Fruit fly (Drosophila melanogaster) whole organism, adult: Measurements from ENCODE around the gene CG7168.

Source experiments
- CG11617 ChIP-seq: fragments of 200-800 bp; sonication (Bioruptor generic); optimal IDR thresholded peaks from 2 replicates; lab custom pipeline; 2017; ENCODE audit warnings: mild to moderate bottlenecking, missing biosample characterization, missing genetic modification reagents, missing genetic modification characterization
- CG12768 ChIP-seq: fragments of 200-800 bp; sonication (Bioruptor generic); optimal IDR thresholded peaks from 2 replicates; lab custom pipeline; 2017; ENCODE audit warnings: missing biosample characterization, missing genetic modification characterization, mild to moderate bottlenecking, moderate library complexity, missing genetic modification reagents
- CG14711 ChIP-seq: fragments of 200-800 bp; sonication (Bioruptor generic); optimal IDR thresholded peaks from 2 replicates; lab custom pipeline; 2018; ENCODE audit warnings: missing biosample characterization, mild to moderate bottlenecking, missing genetic modification characterization, moderate library complexity
- CG5204 ChIP-seq: fragments of 200-800 bp; sonication (Bioruptor generic); optimal IDR thresholded peaks from 2 replicates; lab custom pipeline; 2016; ENCODE audit warnings: missing biosample characterization, missing genetic modification characterization
- CG7045 ChIP-seq: fragments of 200-800 bp; sonication (Bioruptor generic); optimal IDR thresholded peaks from 2 replicates; lab custom pipeline; 2017; ENCODE audit warnings: missing biosample characterization, mild to moderate bottlenecking, missing genetic modification characterization
- CG7101 ChIP-seq: fragments of 200-800 bp; sonication (Bioruptor generic); optimal IDR thresholded peaks from 2 replicates; lab custom pipeline; 2018; ENCODE audit warnings: missing biosample characterization, mild to moderate bottlenecking, missing genetic modification characterization, moderate library complexity
- bab1 ChIP-seq: fragments of 200-800 bp; sonication (Bioruptor generic); optimal IDR thresholded peaks from 3 replicates; lab custom pipeline; 2019; ENCODE audit warnings: missing biosample characterization, mild to moderate bottlenecking, missing genetic modification characterization, moderate library complexity
- cnc ChIP-seq, 2 experiments: fragments of >200 bp; optimal IDR thresholded peaks; 2 replicates each; lab custom pipeline; 2017
- kay ChIP-seq: fragments of 200-800 bp; sonication (Bioruptor generic); peaks from one replicate; lab custom pipeline; 2016; ENCODE audit warnings: missing biosample characterization, missing genetic modification characterization, borderline replicate concordance
- ovo ChIP-seq: fragments of 200-800 bp; sonication (Bioruptor generic); optimal IDR thresholded peaks from 2 replicates; lab custom pipeline; 2016; ENCODE audit warnings: missing biosample characterization, missing genetic modification characterization
- pad ChIP-seq: fragments of 200-800 bp; sonication (Bioruptor generic); optimal IDR thresholded peaks from 3 replicates; lab custom pipeline; 2017; ENCODE audit warnings: missing biosample characterization, missing genetic modification characterization, mild to moderate bottlenecking, moderate library complexity, missing genetic modification reagents
- tj ChIP-seq: fragments of 200-800 bp; sonication (Bioruptor generic); optimal IDR thresholded peaks from 3 replicates; lab custom pipeline; 2017; ENCODE audit warnings: missing biosample characterization, mild to moderate bottlenecking, missing genetic modification characterization, moderate library complexity
- toe ChIP-seq: fragments of 200-800 bp; sonication (Bioruptor generic); optimal IDR thresholded peaks from 2 replicates; lab custom pipeline; 2016; ENCODE audit warnings: missing biosample characterization, missing genetic modification characterization

- TF ChIP-seq kay (no peak), CG7101 (tag; lab: Kevin White, UChicago) (no peak), CG11617 (GFP tag; lab: Kevin White, UChicago) (no peak), toe (GFP tag; lab: Kevin White, UChicago) (no peak), tj (GFP tag; lab: Kevin White, UChicago) (no peak), CG14711 (tag; lab: Kevin White, UChicago) (no peak), CG7045 (GFP tag; lab: Kevin White, UChicago) (no peak), CG5204 (no peak), bab1 (GFP tag; lab: Kevin White, UChicago) (no peak), pad (GFP tag; lab: Kevin White, UChicago) (no peak), cnc (optimal IDR thresholded peaks at IDR 0.05; lab: Kevin White, UChicago) (no peak), ovo (GFP tag; lab: Kevin White, UChicago) (no peak), CG12768 (GFP tag; lab: Kevin White, UChicago) (no peak)
Observed at dm6 chr3R:18197802-18198148, 28.1 kb downstream of the CG7168 start.
